Fruit fly (Drosophila melanogaster): Measurements from ENCODE around the gene Rtel1.

DNA sequence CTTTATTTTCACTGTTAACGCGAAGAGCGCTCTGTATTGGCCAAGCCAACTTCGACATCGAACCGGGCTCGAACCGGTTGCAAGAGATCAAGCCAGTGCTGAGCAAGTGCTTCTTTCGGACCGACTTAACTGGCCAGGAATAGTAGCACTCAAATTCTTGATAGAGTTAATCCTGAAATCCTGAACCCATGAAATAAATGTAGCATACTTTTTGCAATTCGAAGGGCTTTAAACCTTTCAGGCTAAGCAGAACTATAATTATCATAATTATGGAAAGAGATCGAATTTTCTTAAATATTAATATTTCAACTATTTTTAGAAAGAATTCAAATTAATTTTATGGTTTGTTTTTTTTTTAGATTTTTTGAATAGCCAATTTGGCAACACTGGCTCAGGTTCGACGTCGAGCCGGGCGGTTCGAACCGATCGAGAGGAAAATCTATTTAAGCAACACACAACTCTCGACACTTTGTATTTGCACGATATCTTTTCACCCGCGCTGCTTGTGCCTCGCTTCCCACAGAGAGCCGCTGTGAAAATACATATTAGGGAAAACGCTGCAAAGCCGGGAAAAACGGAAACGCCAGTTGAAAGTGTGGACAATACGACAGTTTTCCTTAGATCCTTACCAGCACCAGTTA is 49.3 kb upstream of the Rtel1 start, which contains the start of gene AdamTS-B:
- TF ChIP-seq CG8478 (optimal IDR thresholded peaks at IDR 0.05) (no peak), CTCF (optimal IDR thresholded peaks at IDR 0.05) (no peak)
